Worm (Caenorhabditis elegans): ENCODE results near the gene wrt-9.

wrt-9 gene

DNA sequence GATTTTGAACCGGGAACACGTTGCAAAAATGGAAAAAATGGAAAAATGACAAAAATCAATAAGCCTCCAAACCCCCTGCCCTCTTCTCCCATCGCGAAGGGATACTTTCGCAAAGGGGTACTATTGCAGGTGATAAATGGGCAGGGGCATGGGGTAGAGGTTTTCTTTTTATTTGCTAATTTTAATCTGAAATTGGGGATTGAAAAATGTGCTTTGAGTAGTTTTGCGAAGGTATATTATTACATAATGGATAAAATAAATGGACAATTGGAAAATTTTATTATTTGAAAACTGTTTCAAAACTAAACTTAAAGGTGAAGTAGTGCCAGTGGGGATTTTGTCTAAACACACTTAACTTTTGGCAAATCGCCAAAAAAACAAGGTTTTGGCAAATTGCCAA is 50.6 kb downstream of the wrt-9 start (continued):
- TF ChIP-seq C17E4.6 (GFP tag; IDR thresholded peaks at IDR 0.05) = peak; percentile 76
- peak; percentile 99 for TF ChIP-seq K11D2.4 (GFP tag; IDR thresholded peaks at IDR 0.05)
- TF ChIP-seq xnd-1 (tag; optimal IDR thresholded peaks at IDR 0.05) = no peak
- peak; percentile 10 for TF ChIP-seq snpc-4 (GFP tag; optimal IDR thresholded peaks at IDR 0.05)
- peak; percentile 51 to 79 (median 74) for TF ChIP-seq snpc-4 (tag; optimal IDR thresholded peaks at IDR 0.05)
- peak; percentile 53 for TF ChIP-seq ets-4 (GFP tag; optimal IDR thresholded peaks at IDR 0.05)
- peak; percentile 90 for TF ChIP-seq lin-54 (GFP tag; optimal IDR thresholded peaks at IDR 0.05)
- TF ChIP-seq T26A5.8 (tag; optimal IDR thresholded peaks at IDR 0.05) = no peak
- peak; percentile 56 for TF ChIP-seq snpc-1.3 (tag; optimal IDR thresholded peaks at IDR 0.05; ENCODE audit: insufficient read depth)
- TF ChIP-seq mes-4 (tag; optimal IDR thresholded peaks at IDR 0.05) = no peak
- TF ChIP-seq dpff-1 (tag; optimal IDR thresholded peaks at IDR 0.05) = no peak
- TF ChIP-seq Y53F4B.3 (GFP tag; IDR thresholded peaks at IDR 0.05) = no peak
- peak; percentile 89 for TF ChIP-seq ccch-3 (GFP tag; optimal IDR thresholded peaks at IDR 0.05)
- peak; percentile 61 for TF ChIP-seq ceh-100 (GFP tag; IDR thresholded peaks at IDR 0.05)
- peak; percentile 79 for TF ChIP-seq tbp1 (GFP tag; optimal IDR thresholded peaks at IDR 0.05)
- 0 out of 2 replicates have a peak, but pooled peaks have one; percentile 24 for TF ChIP-seq F33H1.4 (GFP tag; IDR thresholded peaks at IDR 0.05)
- TF ChIP-seq ZK185.1 (tag; optimal IDR thresholded peaks at IDR 0.05; ENCODE audit: poor library complexity, severe bottlenecking) = peak; percentile 98
- TF ChIP-seq rec-8 (tag; optimal IDR thresholded peaks at IDR 0.05) = peak in 1 of 2 experiments; percentile 44
- no peak for TF ChIP-seq lsl-1 (GFP tag; optimal IDR thresholded peaks at IDR 0.05)
- no peak for TF ChIP-seq nfya-1 (tag; optimal IDR thresholded peaks at IDR 0.05; ENCODE audit: borderline replicate concordance, insufficient read depth)
- peak; percentile 71 to 88 for TF ChIP-seq let-607 (tag; optimal IDR thresholded peaks at IDR 0.05)
- TF ChIP-seq ceh-40 (GFP tag; IDR thresholded peaks at IDR 0.05) = no peak
- peak; percentile 98 for TF ChIP-seq F23B12.7 (tag; optimal IDR thresholded peaks at IDR 0.05; ENCODE audit: insufficient read depth)
- TF ChIP-seq B0261.1 (tag; optimal IDR thresholded peaks at IDR 0.05) = peak; percentile 59
- TF ChIP-seq F57C9.4 (tag; optimal IDR thresholded peaks at IDR 0.05) = peak; percentile 35
- peak; percentile 99 for TF ChIP-seq lin-40 (tag; optimal IDR thresholded peaks at IDR 0.05)
- TF ChIP-seq dpl-1 (GFP tag; optimal IDR thresholded peaks at IDR 0.05) = no peak
- peak; percentile 72 for TF ChIP-seq athp-1 (tag; optimal IDR thresholded peaks at IDR 0.05)
- no peak for TF ChIP-seq snpc-1.1 (tag; optimal IDR thresholded peaks at IDR 0.05; ENCODE audit: insufficient read depth)
- peak; percentile 77 for TF ChIP-seq zfh-2 (GFP tag; conservative IDR thresholded peaks at IDR 0.05)
- TF ChIP-seq cebp-1 (GFP tag; IDR thresholded peaks at IDR 0.05) = peak; percentile 49
- peak; percentile 97 for TF ChIP-seq cebp-1 (tag; optimal IDR thresholded peaks at IDR 0.05)
- TF ChIP-seq lir-1 (GFP tag; conservative IDR thresholded peaks at IDR 0.05) = peak; percentile 87
- TF ChIP-seq nhr-179 (tag; optimal IDR thresholded peaks at IDR 0.05) = peak; percentile 47
- peak; percentile 87 for TF ChIP-seq mcd-1 (GFP tag; IDR thresholded peaks at IDR 0.05)
- no peak for TF ChIP-seq hrde-1 (tag; optimal IDR thresholded peaks at IDR 0.05; ENCODE audit: borderline replicate concordance)
- no peak for TF ChIP-seq fkh-3 (tag; optimal IDR thresholded peaks at IDR 0.05)
- peak; percentile 89 for TF ChIP-seq T07F8.4 (tag; optimal IDR thresholded peaks at IDR 0.05)
- TF ChIP-seq hmg-20 (GFP tag; IDR thresholded peaks at IDR 0.05) = peak; percentile 93
- TF ChIP-seq ztf-26 (tag; optimal IDR thresholded peaks at IDR 0.05) = peak; percentile 99
- peak in 2 of 3 experiments; percentile 75 to 98 for TF ChIP-seq lin-35 (GFP tag; optimal IDR thresholded peaks at IDR 0.05)
- TF ChIP-seq ceh-27 (GFP tag; optimal IDR thresholded peaks at IDR 0.05) = peak; percentile 98
- TF ChIP-seq lin-26 (GFP tag; IDR thresholded peaks at IDR 0.05) = peak; percentile 80
- peak; percentile 98 for TF ChIP-seq Y53G8AR.9 (GFP tag; conservative IDR thresholded peaks at IDR 0.05)
- TF ChIP-seq attf-6 (GFP tag; IDR thresholded peaks at IDR 0.05) = no peak
- peak; percentile 95 for TF ChIP-seq let-526 (GFP tag; IDR thresholded peaks at IDR 0.05)
- no peak for TF ChIP-seq Y79H2A.3 (GFP tag; conservative IDR thresholded peaks at IDR 0.05)

Data from whole organism, young adult.